Worm (Caenorhabditis elegans): ENCODE data around the gene F46B6.6.

DNA sequence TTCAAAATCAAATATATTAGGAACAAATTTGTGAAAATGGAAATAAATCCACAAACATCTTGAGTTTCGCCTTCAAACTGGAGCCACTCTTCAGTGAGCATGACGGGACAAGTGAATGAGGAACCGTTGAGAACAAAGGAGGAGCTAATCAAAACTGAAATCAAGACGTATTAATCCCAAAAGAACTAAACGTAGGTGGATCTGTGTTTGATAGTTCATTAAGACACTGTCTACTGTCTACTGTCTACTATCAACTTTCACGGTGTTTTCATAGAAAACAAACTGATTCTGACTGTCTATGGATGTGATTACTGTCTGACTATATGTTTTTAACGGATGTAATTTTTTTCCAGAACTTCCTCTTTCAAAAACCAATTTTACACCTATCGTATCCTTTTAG lies 35.1 kb upstream of the F46B6.6 start, which contains the start of gene str-193:
- no peak for TF ChIP-seq med-1 (GFP tag; optimal IDR thresholded peaks at IDR 0.05; ENCODE audit: insufficient read depth)
- TF ChIP-seq tab-1 (GFP tag; IDR thresholded peaks at IDR 0.05): no peak
- no peak for TF ChIP-seq ztf-23 (GFP tag; IDR thresholded peaks at IDR 0.05)
- no peak for TF ChIP-seq flt-1 (GFP tag; IDR thresholded peaks at IDR 0.05)

All from whole organism, midembryonic.